Fruit fly (Drosophila melanogaster) whole organism, embryonic: ENCODE measurements around the gene SMC1.

Source experiments
- Atf-2 ChIP-seq: fragments of 200-800 bp; sonication (Bioruptor generic); optimal IDR thresholded peaks from 2 replicates; lab custom pipeline; 2016; ENCODE audit warnings: missing biosample characterization, missing genetic modification characterization
- Atf6 ChIP-seq: fragments of 200-800 bp; sonication (Bioruptor generic); IDR thresholded peaks from 2 replicates; pipeline ENCODE4 v1.3.6; 2022; ENCODE audit warnings: missing biosample characterization, missing genetic modification characterization
- Awh ChIP-seq: fragments of 200-800 bp; sonication (Bioruptor generic); IDR thresholded peaks from 2 replicates; pipeline ENCODE4, ENCODE4 v1.3.6; 2022; ENCODE audit warnings: missing biosample characterization, missing genetic modification characterization
- BEAF-32 ChIP-seq: fragments of 200-800 bp; sonication (Bioruptor generic); optimal IDR thresholded peaks from 3 replicates; lab custom pipeline; 2017; ENCODE audit warnings: missing biosample characterization, missing genetic modification characterization, mild to moderate bottlenecking, moderate library complexity, missing genetic modification reagents
- CG10462 ChIP-seq: fragments of 200-800 bp; sonication (Bioruptor generic); optimal IDR thresholded peaks from 2 replicates; lab custom pipeline; 2016; ENCODE audit warnings: missing biosample characterization, missing genetic modification characterization
- CG1233 ChIP-seq: fragments of 200-800 bp; sonication (Bioruptor generic); optimal IDR thresholded peaks from 4 replicates; lab custom pipeline; 2018; ENCODE audit warnings: missing biosample characterization, mild to moderate bottlenecking, missing genetic modification characterization
- CG12391 ChIP-seq: fragments of 200-800 bp; sonication (Bioruptor generic); optimal IDR thresholded peaks from 3 replicates; lab custom pipeline; 2018; ENCODE audit warnings: missing biosample characterization, mild to moderate bottlenecking, missing genetic modification characterization, moderate library complexity
- CG12942 ChIP-seq: fragments of 200-800 bp; sonication (Bioruptor generic); optimal IDR thresholded peaks from 3 replicates; lab custom pipeline; 2016; ENCODE audit warnings: missing biosample characterization, missing genetic modification characterization
- CG13287 ChIP-seq: fragments of 200-800 bp; sonication (Bioruptor generic); IDR thresholded peaks from 2 replicates; pipeline ENCODE4 v1.3.6; 2022; ENCODE audit warnings: missing biosample characterization, missing genetic modification characterization; ENCODE audit not compliant: partially characterized antibody
- CG15011 ChIP-seq: fragments of 200-800 bp; sonication (Bioruptor generic); optimal IDR thresholded peaks from 3 replicates; lab custom pipeline; 2018; ENCODE audit warnings: missing biosample characterization, mild to moderate bottlenecking, missing genetic modification characterization
- CG16779 ChIP-seq: fragments of 200-800 bp; sonication (Bioruptor generic); IDR thresholded peaks from 2 replicates; pipeline ENCODE4 v1.3.6; 2022; ENCODE audit warnings: missing biosample characterization, missing genetic modification characterization
- CG17328 ChIP-seq: fragments of 200-800 bp; sonication (Bioruptor generic); IDR thresholded peaks from 2 replicates; pipeline ENCODE4 v1.3.6; 2022; ENCODE audit warnings: missing biosample characterization, missing genetic modification characterization
- CG17612 ChIP-seq: fragments of 200-800 bp; sonication (Bioruptor generic); IDR thresholded peaks from 2 replicates; pipeline ENCODE4 v1.3.6; 2022; ENCODE audit warnings: missing biosample characterization, missing genetic modification characterization
- CG2120 ChIP-seq: fragments of 200-800 bp; sonication (Bioruptor generic); optimal IDR thresholded peaks from 3 replicates; lab custom pipeline; 2016; ENCODE audit warnings: missing biosample characterization, missing genetic modification characterization
- CG30403 ChIP-seq: fragments of 200-800 bp; sonication (Bioruptor generic); optimal IDR thresholded peaks from 3 replicates; lab custom pipeline; 2016; ENCODE audit warnings: missing biosample characterization, missing genetic modification characterization
- CG30431 ChIP-seq: fragments of 200-800 bp; sonication (Bioruptor generic); optimal IDR thresholded peaks from 2 replicates; lab custom pipeline; 2017; ENCODE audit warnings: missing biosample characterization, missing genetic modification characterization
- CG4424 ChIP-seq: fragments of 200-800 bp; sonication (Bioruptor generic); optimal IDR thresholded peaks from 3 replicates; lab custom pipeline; 2016; ENCODE audit warnings: missing biosample characterization, missing genetic modification characterization
- CG4730 ChIP-seq: fragments of 200-800 bp; sonication (Bioruptor generic); IDR thresholded peaks from 2 replicates; pipeline ENCODE4 v1.3.6; 2022; ENCODE audit warnings: missing biosample characterization, missing genetic modification characterization
- Doc2 ChIP-seq: fragments of 200-800 bp; sonication (Bioruptor generic); IDR thresholded peaks from 2 replicates; pipeline ENCODE4 v1.3.6; 2022; ENCODE audit warnings: missing biosample characterization, missing genetic modification characterization
- H2.0 ChIP-seq: fragments of 200-800 bp; sonication (Bioruptor generic); IDR thresholded peaks from 2 replicates; pipeline ENCODE4 v1.3.6; 2022; ENCODE audit warnings: missing biosample characterization, missing genetic modification characterization
- Jarid2 ChIP-seq: fragments of 200-800 bp; sonication (Bioruptor generic); optimal IDR thresholded peaks from 3 replicates; lab custom pipeline; 2017; ENCODE audit warnings: mild to moderate bottlenecking, missing biosample characterization, missing genetic modification reagents, missing genetic modification characterization
- Max ChIP-seq: fragments of 200-800 bp; sonication (Bioruptor generic); optimal IDR thresholded peaks from 2 replicates; lab custom pipeline; 2016; ENCODE audit warnings: missing biosample characterization, mild to moderate bottlenecking, missing genetic modification characterization
- NK7.1 ChIP-seq: fragments of 200-800 bp; sonication (Bioruptor generic); optimal IDR thresholded peaks from 3 replicates; lab custom pipeline; 2016; ENCODE audit warnings: missing biosample characterization, missing genetic modification characterization
- Nf-YB ChIP-seq: fragments of 200-800 bp; sonication (Bioruptor generic); optimal IDR thresholded peaks from 3 replicates; lab custom pipeline; 2019; ENCODE audit warnings: missing biosample characterization, mild to moderate bottlenecking, missing genetic modification characterization, moderate library complexity
- Oli ChIP-seq: fragments of 200-800 bp; sonication (Bioruptor generic); optimal IDR thresholded peaks from 2 replicates; lab custom pipeline; 2018; ENCODE audit warnings: missing biosample characterization, mild to moderate bottlenecking, missing genetic modification characterization, moderate library complexity
- Usf ChIP-seq: fragments of 200-800 bp; sonication (Bioruptor generic); optimal IDR thresholded peaks from 2 replicates; lab custom pipeline; 2017; ENCODE audit warnings: missing genotype, missing biosample characterization, missing genetic modification characterization
- Vsx1 ChIP-seq: fragments of 200-800 bp; sonication (Bioruptor generic); optimal IDR thresholded peaks from 2 replicates; lab custom pipeline; 2017; ENCODE audit warnings: missing biosample characterization, mild to moderate bottlenecking, missing genetic modification characterization, missing genetic modification reagents
- ac ChIP-seq: fragments of 200-800 bp; sonication (Bioruptor generic); optimal IDR thresholded peaks from 3 replicates; lab custom pipeline; 2017; ENCODE audit warnings: missing biosample characterization, mild to moderate bottlenecking, missing genetic modification characterization
- amos ChIP-seq: fragments of 200-800 bp; sonication (Bioruptor generic); IDR thresholded peaks from 2 replicates; pipeline ENCODE4 v1.3.6; 2022; ENCODE audit warnings: missing biosample characterization, missing genetic modification characterization; ENCODE audit not compliant: partially characterized antibody
- chn ChIP-seq: fragments of 200-800 bp; sonication (Bioruptor generic); optimal IDR thresholded peaks from 2 replicates; lab custom pipeline; 2016; ENCODE audit warnings: missing biosample characterization, missing genetic modification characterization
- crp ChIP-seq, 2 experiments: fragments of 200-800 bp; sonication (Bioruptor generic); optimal IDR thresholded peaks; 2 replicates in 1 of 2; 3 replicates in 1 of 2; lab custom pipeline; 2017; ENCODE audit warnings: missing biosample characterization in 2 of 2, missing genetic modification characterization in 2 of 2, mild to moderate bottlenecking in 1 of 2, moderate library complexity in 1 of 2
- dysf ChIP-seq: fragments of 200-800 bp; sonication (Bioruptor generic); IDR thresholded peaks from 3 replicates; pipeline ENCODE4 v1.3.6; 2022; ENCODE audit warnings: missing biosample characterization, missing genetic modification characterization
- fd102C ChIP-seq: fragments of 200-800 bp; sonication (Bioruptor generic); optimal IDR thresholded peaks from 2 replicates; lab custom pipeline; 2018; ENCODE audit warnings: missing biosample characterization, mild to moderate bottlenecking, missing genetic modification characterization, moderate library complexity
- gcm ChIP-seq: fragments of 200-800 bp; sonication (Bioruptor generic); optimal IDR thresholded peaks from 2 replicates; lab custom pipeline; 2019; ENCODE audit warnings: missing biosample characterization, mild to moderate bottlenecking, missing genetic modification characterization, moderate library complexity
- gcm2 ChIP-seq: fragments of 200-800 bp; sonication (Bioruptor generic); optimal IDR thresholded peaks from 2 replicates; lab custom pipeline; 2016; ENCODE audit warnings: missing biosample characterization, missing genetic modification characterization
- her ChIP-seq: fragments of 200-800 bp; sonication (Bioruptor generic); optimal IDR thresholded peaks from 2 replicates; lab custom pipeline; 2016; ENCODE audit warnings: missing biosample characterization, missing genetic modification characterization
- insv ChIP-seq, 2 experiments: fragments of 200-800 bp; sonication (Bioruptor generic); optimal IDR thresholded peaks; 3 replicates each; lab custom pipeline; 2016 to 2018; ENCODE audit warnings: missing biosample characterization in 2 of 2, missing genetic modification characterization in 2 of 2
- knrl ChIP-seq: fragments of 200-800 bp; sonication (Bioruptor generic); IDR thresholded peaks from 3 replicates; pipeline ENCODE4 v1.3.6; 2022; ENCODE audit warnings: missing biosample characterization, missing genetic modification characterization; ENCODE audit not compliant: partially characterized antibody
- lmd ChIP-seq: fragments of 200-800 bp; sonication (Bioruptor generic); IDR thresholded peaks from 2 replicates; pipeline ENCODE4 v1.3.6; 2022; ENCODE audit warnings: missing biosample characterization, missing genetic modification characterization
- lov ChIP-seq, 2 experiments: fragments of 200-800 bp in 1 of 2; fragments of >200 bp in 1 of 2; sonication (Bioruptor generic) in 1 of 2; IDR thresholded peaks in 1 of 2; optimal IDR thresholded peaks in 1 of 2; 2 replicates in 1 of 2; 3 replicates in 1 of 2; pipeline versions ENCODE4 v1.3.6 to Lab custom; 2017 to 2022; ENCODE audit warnings: missing biosample characterization in 1 of 2, missing genetic modification characterization in 1 of 2
- nerfin-2 ChIP-seq: fragments of 200-800 bp; sonication (Bioruptor generic); IDR thresholded peaks from 2 replicates; pipeline ENCODE4 v1.3.6; 2022; ENCODE audit warnings: missing biosample characterization, missing genetic modification characterization; ENCODE audit not compliant: partially characterized antibody
- otp ChIP-seq: fragments of 200-800 bp; sonication (Bioruptor generic); IDR thresholded peaks from 3 replicates; pipeline ENCODE4, ENCODE4 v1.3.6; 2022; ENCODE audit warnings: missing biosample characterization, missing genetic modification characterization
- sim ChIP-seq: fragments of 200-800 bp; sonication (Bioruptor generic); IDR thresholded peaks from 2 replicates; pipeline ENCODE4 v1.3.6; 2022; ENCODE audit warnings: missing biosample characterization, missing genetic modification characterization
- slp2 ChIP-seq: fragments of 200-800 bp; sonication (Bioruptor generic); optimal IDR thresholded peaks from 2 replicates; lab custom pipeline; 2016; ENCODE audit warnings: missing biosample characterization, missing genetic modification characterization
- so ChIP-seq: fragments of 200-800 bp; sonication (Bioruptor generic); IDR thresholded peaks from 3 replicates; pipeline ENCODE4 v1.3.6; 2022; ENCODE audit warnings: missing biosample characterization, missing genetic modification characterization
- sob ChIP-seq: fragments of 200-800 bp; sonication (Bioruptor generic); IDR thresholded peaks from 2 replicates; pipeline ENCODE4 v1.3.6; 2022; ENCODE audit warnings: missing biosample characterization, missing genetic modification characterization
- ssp ChIP-seq: fragments of 200-800 bp; sonication (Bioruptor generic); IDR thresholded peaks from 2 replicates; pipeline ENCODE4 v1.3.6; 2022; ENCODE audit warnings: missing biosample characterization, missing genetic modification characterization
- unc-4 ChIP-seq: fragments of 200-800 bp; sonication (Bioruptor generic); IDR thresholded peaks from 2 replicates; pipeline ENCODE4 v1.3.6; 2022; ENCODE audit warnings: missing biosample characterization, missing genetic modification characterization; ENCODE audit not compliant: partially characterized antibody
- zen ChIP-seq: fragments of 200-800 bp; sonication (Bioruptor generic); optimal IDR thresholded peaks from 3 replicates; lab custom pipeline; 2018; ENCODE audit warnings: missing biosample characterization, mild to moderate bottlenecking, missing genetic modification characterization, moderate library complexity

The SMC1 gene

dm6 chr3R:24051459-24052165 is 6.5 kb upstream of the SMC1 start (continued):
- TF ChIP-seq CG13287 (GFP tag; lab: Robert Waterston, UW), result peak; percentile 31; the same call in 1 of the 2 replicates
- TF ChIP-seq gcm (GFP tag; lab: Kevin White, UChicago), result no peak
- TF ChIP-seq otp (GFP tag; lab: Robert Waterston, UW), result no peak
- peak; percentile 42; the same call in 1 of the 3 replicates for TF ChIP-seq dysf (GFP tag; lab: Robert Waterston, UW)
- no peak for TF ChIP-seq fd102C (GFP tag; lab: Kevin White, UChicago)
- peak; percentile 18 for TF ChIP-seq her (GFP tag; lab: Kevin White, UChicago)
- TF ChIP-seq knrl (GFP tag; lab: Robert Waterston, UW), result no peak
- TF ChIP-seq amos (GFP tag; lab: Robert Waterston, UW), result peak; percentile 11; the same call in 1 of the 2 replicates
- TF ChIP-seq lmd, result peak; percentile 33; the same call in 1 of the 2 replicates
- TF ChIP-seq Usf (GFP tag; lab: Kevin White, UChicago), result no peak
- TF ChIP-seq CG4730 (GFP tag; lab: Robert Waterston, UW), result 0 out of 2 replicates have a peak, but pooled peaks have one; percentile 5
- no peak for TF ChIP-seq NK7.1
- TF ChIP-seq Max (GFP tag; lab: Kevin White, UChicago), result no peak
- TF ChIP-seq H2.0 (GFP tag; lab: Robert Waterston, UW), result no peak
- no peak for TF ChIP-seq Atf-2 (GFP tag; lab: Kevin White, UChicago)
- no peak for TF ChIP-seq CG30431 (GFP tag; lab: Kevin White, UChicago)
- no peak for TF ChIP-seq CG15011 (GFP tag; lab: Kevin White, UChicago)
- TF ChIP-seq insv (GFP tag; optimal IDR thresholded peaks at IDR 0.05; lab: Kevin White, UChicago), result no peak
- TF ChIP-seq CG17612 (GFP tag; lab: Robert Waterston, UW), result no peak
- 0 out of 2 replicates have a peak, but pooled peaks have one; percentile 25 for TF ChIP-seq CG16779
- TF ChIP-seq CG17328 (GFP tag; lab: Robert Waterston, UW), result no peak
- no peak for TF ChIP-seq sim
- TF ChIP-seq CG2120 (GFP tag; lab: Kevin White, UChicago), result peak; percentile 26
- TF ChIP-seq Doc2 (GFP tag; lab: Robert Waterston, UW), result no peak
- TF ChIP-seq lov (optimal IDR thresholded peaks at IDR 0.05; lab: Kevin White, UChicago), result no peak
- no peak for TF ChIP-seq lov (GFP tag; IDR thresholded peaks at IDR 0.05; lab: Robert Waterston, UW)
- TF ChIP-seq so (GFP tag; lab: Robert Waterston, UW), result no peak
- no peak for TF ChIP-seq Vsx1 (GFP tag; lab: Kevin White, UChicago)
- TF ChIP-seq CG12942 (GFP tag; lab: Kevin White, UChicago), result no peak
- TF ChIP-seq ssp (GFP tag; lab: Robert Waterston, UW), result no peak
- no peak for TF ChIP-seq Awh (GFP tag; lab: Robert Waterston, UW)
- no peak for TF ChIP-seq ac
- TF ChIP-seq Nf-YB, result no peak
- TF ChIP-seq CG10462 (GFP tag; lab: Kevin White, UChicago), result no peak
- TF ChIP-seq zen (tag; lab: Kevin White, UChicago), result no peak
- TF ChIP-seq Oli (tag; lab: Kevin White, UChicago), result no peak
- no peak for TF ChIP-seq CG1233
- peak in 1 of 2 experiments; percentile 26 for TF ChIP-seq crp (GFP tag; optimal IDR thresholded peaks at IDR 0.05; lab: Kevin White, UChicago)
- no peak for TF ChIP-seq CG12391 (tag; lab: Kevin White, UChicago)
- no peak for TF ChIP-seq gcm2
- peak; percentile 46 for TF ChIP-seq Jarid2 (GFP tag; lab: Kevin White, UChicago)
- 0 out of 2 replicates have a peak, but pooled peaks have one; percentile 19 for TF ChIP-seq unc-4
- no peak for TF ChIP-seq CG4424 (GFP tag; lab: Kevin White, UChicago)
- TF ChIP-seq sob, result no peak
- TF ChIP-seq BEAF-32 (GFP tag; lab: Kevin White, UChicago), result no peak
- TF ChIP-seq CG30403 (GFP tag; lab: Kevin White, UChicago), result no peak
- TF ChIP-seq slp2 (GFP tag; lab: Kevin White, UChicago), result no peak
- TF ChIP-seq nerfin-2 (GFP tag; lab: Robert Waterston, UW), result no peak
- TF ChIP-seq chn (GFP tag; lab: Kevin White, UChicago), result no peak
- no peak for TF ChIP-seq Atf6
